Fruit fly (Drosophila melanogaster): Measurements from ENCODE around the gene CG13310.

CG13310 gene

dm6 chr3L:8800432-8800831, at the start of gene CG13310:
TSS of gene CG13310 (minus strand) at chr3L:8800532.
- no peak for TF ChIP-seq CG17801 (GFP tag; optimal IDR thresholded peaks at IDR 0.05; ENCODE audit: partially characterized antibody)

dm6 chr3L:8849817-8850216, 49.5 kb upstream of the CG13310 start:
- no peak for TF ChIP-seq CG17801 (GFP tag; optimal IDR thresholded peaks at IDR 0.05; ENCODE audit: partially characterized antibody)

dm6 chr3L:8842359-8842758, 42.0 kb upstream of the CG13310 start:
- TF ChIP-seq CG17801 (GFP tag; optimal IDR thresholded peaks at IDR 0.05; ENCODE audit: partially characterized antibody): no peak

- TF ChIP-seq CG17801 (GFP tag; optimal IDR thresholded peaks at IDR 0.05; ENCODE audit: partially characterized antibody): no peak
Measured at dm6 chr3L:8841757-8842156, 41.4 kb upstream of the CG13310 start.

- no peak for TF ChIP-seq CG17801 (GFP tag; optimal IDR thresholded peaks at IDR 0.05; ENCODE audit: partially characterized antibody)
Measured at dm6 chr3L:8839563-8840425, 39.5 kb upstream of the CG13310 start.

- no peak for TF ChIP-seq CG17801 (GFP tag; optimal IDR thresholded peaks at IDR 0.05; ENCODE audit: partially characterized antibody)
Measured at dm6 chr3L:8839130-8839529, 38.8 kb upstream of the CG13310 start.

dm6 chr3L:8836162-8836561, 35.8 kb upstream of the CG13310 start, which contains the start of gene CG32026:
TSS of gene CG32026 (plus strand) at chr3L:8836462.
- TF ChIP-seq CG17801 (GFP tag; optimal IDR thresholded peaks at IDR 0.05; ENCODE audit: partially characterized antibody): no peak

dm6 chr3L:8835441-8835840, 35.1 kb upstream of the CG13310 start:
- TF ChIP-seq CG17801 (GFP tag; optimal IDR thresholded peaks at IDR 0.05; ENCODE audit: partially characterized antibody): no peak

- no peak for TF ChIP-seq CG17801 (GFP tag; optimal IDR thresholded peaks at IDR 0.05; ENCODE audit: partially characterized antibody)
Measured at dm6 chr3L:8834886-8835285, 34.6 kb upstream of the CG13310 start.

- no peak for TF ChIP-seq CG17801 (GFP tag; optimal IDR thresholded peaks at IDR 0.05; ENCODE audit: partially characterized antibody)
Measured at dm6 chr3L:8834486-8834885, 34.2 kb upstream of the CG13310 start.

dm6 chr3L:8833467-8833802, 33.1 kb upstream of the CG13310 start:
- TF ChIP-seq CG17801 (GFP tag; optimal IDR thresholded peaks at IDR 0.05; ENCODE audit: partially characterized antibody): no peak

dm6 chr3L:8832737-8833466, 32.6 kb upstream of the CG13310 start:
- no peak for TF ChIP-seq CG17801 (GFP tag; optimal IDR thresholded peaks at IDR 0.05; ENCODE audit: partially characterized antibody)

dm6 chr3L:8830954-8831353, 30.6 kb upstream of the CG13310 start:
- no peak for TF ChIP-seq CG17801 (GFP tag; optimal IDR thresholded peaks at IDR 0.05; ENCODE audit: partially characterized antibody)

- no peak for TF ChIP-seq CG17801 (GFP tag; optimal IDR thresholded peaks at IDR 0.05; ENCODE audit: partially characterized antibody)
Measured at dm6 chr3L:8830017-8830702, 29.8 kb upstream of the CG13310 start.

- TF ChIP-seq CG17801 (GFP tag; optimal IDR thresholded peaks at IDR 0.05; ENCODE audit: partially characterized antibody): no peak
Measured at dm6 chr3L:8829572-8829971, 29.2 kb upstream of the CG13310 start.

- no peak for TF ChIP-seq CG17801 (GFP tag; optimal IDR thresholded peaks at IDR 0.05; ENCODE audit: partially characterized antibody)
Measured at dm6 chr3L:8827868-8828159, 27.5 kb upstream of the CG13310 start.

Data from ovary, adult (tissue).